Fruit fly (Drosophila melanogaster) whole organism, pupa: ENCODE results near the gene CG6908.

Source experiments
- CG10348 ChIP-seq: fragments of 200-800 bp; sonication (Bioruptor generic); IDR thresholded peaks from 2 replicates; pipeline ENCODE4 v1.3.6; 2022; ENCODE audit warnings: missing biosample characterization, missing genetic modification characterization
- CG12605 ChIP-seq: fragments of 200-800 bp; sonication (Bioruptor generic); IDR thresholded peaks from 2 replicates; pipeline ENCODE4 v1.3.6; 2022; ENCODE audit warnings: missing biosample characterization, missing genetic modification characterization
- CG13204 ChIP-seq: fragments of 200-800 bp; sonication (Bioruptor generic); optimal IDR thresholded peaks from 2 replicates; lab custom pipeline; 2018; ENCODE audit warnings: missing biosample characterization, mild to moderate bottlenecking, missing genetic modification characterization, moderate library complexity
- CG14655 ChIP-seq: fragments of 200-800 bp; sonication (Bioruptor generic); optimal IDR thresholded peaks from 3 replicates; lab custom pipeline; 2017; ENCODE audit warnings: mild to moderate bottlenecking, missing biosample characterization, missing genetic modification reagents, missing genetic modification characterization
- CG15710 ChIP-seq: fragments of 200-800 bp; sonication (Bioruptor generic); optimal IDR thresholded peaks from 2 replicates; lab custom pipeline; 2018; ENCODE audit warnings: missing biosample characterization, mild to moderate bottlenecking, missing genetic modification characterization, moderate library complexity
- CG17806 ChIP-seq: fragments of 200-800 bp; sonication (Bioruptor generic); optimal IDR thresholded peaks from 2 replicates; lab custom pipeline; 2018; ENCODE audit warnings: missing biosample characterization, mild to moderate bottlenecking, missing genetic modification characterization, moderate library complexity
- CG32121 ChIP-seq: fragments of 200-800 bp; sonication (Bioruptor generic); IDR thresholded peaks from 2 replicates; pipeline ENCODE4 v1.3.6; 2022; ENCODE audit warnings: missing biosample characterization, missing genetic modification characterization
- CG34367 ChIP-seq: fragments of 200-800 bp; sonication (Bioruptor generic); optimal IDR thresholded peaks from 2 replicates; lab custom pipeline; 2018; ENCODE audit warnings: missing biosample characterization, mild to moderate bottlenecking, missing genetic modification characterization
- CG4496 ChIP-seq: fragments of 200-800 bp; sonication (Bioruptor generic); IDR thresholded peaks from 3 replicates; pipeline ENCODE4 v1.3.6; 2022; ENCODE audit warnings: missing biosample characterization, missing genetic modification characterization
- CG8159 ChIP-seq: fragments of 200-800 bp; sonication (Bioruptor generic); optimal IDR thresholded peaks from 3 replicates; lab custom pipeline; 2018; ENCODE audit warnings: missing biosample characterization, mild to moderate bottlenecking, missing genetic modification characterization, moderate library complexity
- CG8301 ChIP-seq: fragments of 200-800 bp; sonication (Bioruptor generic); optimal IDR thresholded peaks from 2 replicates; lab custom pipeline; 2018; ENCODE audit warnings: missing biosample characterization, mild to moderate bottlenecking, missing genetic modification characterization
- CG9948 ChIP-seq: fragments of 200-800 bp; sonication (Bioruptor generic); optimal IDR thresholded peaks from 2 replicates; lab custom pipeline; 2018; ENCODE audit warnings: missing biosample characterization, mild to moderate bottlenecking, missing genetic modification characterization, moderate library complexity
- D1 ChIP-seq: fragments of 200-800 bp; sonication (Bioruptor generic); optimal IDR thresholded peaks from 2 replicates; lab custom pipeline; 2018; ENCODE audit warnings: missing biosample characterization, mild to moderate bottlenecking, missing genetic modification characterization, moderate library complexity
- EcR ChIP-seq: fragments of 200-800 bp; sonication (Bioruptor generic); optimal IDR thresholded peaks from 3 replicates; lab custom pipeline; 2019; ENCODE audit warnings: missing biosample characterization, missing genetic modification characterization, mild to moderate bottlenecking, moderate library complexity, missing genetic modification reagents
- Ets98B ChIP-seq: fragments of 200-800 bp; sonication (Bioruptor generic); IDR thresholded peaks from 2 replicates; pipeline ENCODE4 v1.3.6; 2022; ENCODE audit warnings: missing biosample characterization, missing genetic modification characterization
- Pif1A ChIP-seq: fragments of 200-800 bp; sonication (Bioruptor generic); optimal IDR thresholded peaks from 3 replicates; lab custom pipeline; 2016; ENCODE audit warnings: missing biosample characterization, missing genetic modification characterization
- Pif1B ChIP-seq: fragments of 200-800 bp; sonication (Bioruptor generic); optimal IDR thresholded peaks from 3 replicates; lab custom pipeline; 2016; ENCODE audit warnings: missing biosample characterization, missing genetic modification characterization
- Snoo ChIP-seq: fragments of 200-800 bp; sonication (Bioruptor generic); optimal IDR thresholded peaks from 3 replicates; lab custom pipeline; 2017; ENCODE audit warnings: missing biosample characterization, mild to moderate bottlenecking, missing genetic modification characterization, inconsistent platforms
- fd96Ca ChIP-seq: fragments of 200-800 bp; sonication (Bioruptor generic); IDR thresholded peaks from 3 replicates; pipeline ENCODE4 v1.3.6; 2022; ENCODE audit warnings: missing biosample characterization, missing genetic modification characterization
- gl ChIP-seq: fragments of 200-800 bp; sonication (Bioruptor generic); optimal IDR thresholded peaks from 2 replicates; lab custom pipeline; 2018; ENCODE audit warnings: missing biosample characterization, mild to moderate bottlenecking, missing genetic modification characterization
- rn ChIP-seq: fragments of 200-800 bp; sonication (Bioruptor generic); IDR thresholded peaks from 2 replicates; pipeline ENCODE4 v1.3.6; 2022; ENCODE audit warnings: missing biosample characterization, missing genetic modification characterization

Gene CG6908

DNA sequence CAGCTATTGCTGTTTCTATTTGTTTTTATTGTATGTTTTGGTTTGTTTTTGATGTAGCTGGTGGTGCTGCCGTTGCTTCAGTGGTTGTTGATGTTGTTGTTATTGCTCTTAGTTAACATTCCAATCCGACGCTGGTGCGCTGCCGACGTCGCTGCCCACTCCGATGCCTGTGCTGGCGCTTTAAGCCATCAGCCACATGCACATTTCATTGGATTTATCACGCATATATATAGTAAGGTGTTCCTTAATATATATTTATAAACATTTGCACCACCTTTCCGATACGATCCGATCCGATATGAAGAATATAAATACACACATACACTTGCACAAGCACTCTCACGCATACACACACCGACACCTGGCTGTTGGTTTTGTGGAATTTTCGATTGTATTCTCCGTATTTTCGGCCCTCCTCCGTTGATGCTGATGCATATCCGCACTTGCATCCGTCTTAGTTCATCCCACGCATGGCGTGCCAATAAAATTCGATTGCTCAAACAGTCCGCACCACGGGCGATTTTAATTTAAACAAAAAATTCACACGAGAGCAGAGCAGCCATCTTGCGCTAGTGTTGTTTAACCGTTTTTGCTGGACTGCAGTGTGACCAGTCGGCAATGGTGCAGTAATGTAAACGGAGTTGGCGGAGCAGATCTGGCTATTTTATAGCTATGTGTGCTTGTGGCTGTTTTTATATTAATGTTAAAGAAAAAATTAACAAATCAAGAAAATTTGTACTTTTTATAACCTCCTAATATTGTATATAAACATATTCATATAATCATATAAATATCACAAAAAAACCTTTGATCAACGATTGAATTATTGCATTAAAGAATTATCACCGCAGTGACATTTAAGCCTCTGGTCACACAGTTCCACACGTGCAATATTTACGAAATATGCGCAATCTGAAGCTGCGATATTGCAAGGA is 39.5 kb downstream of the CG6908 start, which contains the start of the genes Csk and Elp1:
Gene Csk, minus strand, starts transcription at position 602 of the 935 bp plus-strand sequence.
Gene Elp1, plus strand, starts transcription at position 867 of the 935 bp plus-strand sequence.
- TF ChIP-seq CG34367 = peak; percentile 26
- no peak for TF ChIP-seq Snoo (tag; lab: Kevin White, UChicago)
- peak; percentile 45 for TF ChIP-seq CG15710
- no peak for TF ChIP-seq Ets98B (GFP tag; lab: Robert Waterston, UW)
- TF ChIP-seq CG12605 (GFP tag; lab: Robert Waterston, UW) = no peak
- no peak for TF ChIP-seq EcR (GFP tag; lab: Kevin White, UChicago)
- peak; percentile 23 for TF ChIP-seq Pif1A (GFP tag; lab: Kevin White, UChicago)
- TF ChIP-seq CG13204 = no peak
- no peak for TF ChIP-seq D1
- 0 out of 3 replicates have a peak, but pooled peaks have one; percentile 18 for TF ChIP-seq fd96Ca
- TF ChIP-seq CG9948 (tag; lab: Kevin White, UChicago) = peak; percentile 24
- peak; percentile 15 for TF ChIP-seq CG14655 (GFP tag; lab: Kevin White, UChicago)
- 0 out of 3 replicates have a peak, but pooled peaks have one; percentile 39 for TF ChIP-seq CG4496 (GFP tag; lab: Robert Waterston, UW)
- TF ChIP-seq CG8159 = peak; percentile 53
- no peak; the same call in 1 of the 2 replicates for TF ChIP-seq CG32121
- TF ChIP-seq Pif1B (GFP tag; lab: Kevin White, UChicago) = peak; percentile 6
- no peak for TF ChIP-seq rn (GFP tag; lab: Robert Waterston, UW)
- no peak for TF ChIP-seq CG10348 (GFP tag; lab: Robert Waterston, UW)
- TF ChIP-seq CG17806 (tag; lab: Kevin White, UChicago) = peak; percentile 20
- TF ChIP-seq gl = no peak
- peak; percentile 8 for TF ChIP-seq CG8301

DNA sequence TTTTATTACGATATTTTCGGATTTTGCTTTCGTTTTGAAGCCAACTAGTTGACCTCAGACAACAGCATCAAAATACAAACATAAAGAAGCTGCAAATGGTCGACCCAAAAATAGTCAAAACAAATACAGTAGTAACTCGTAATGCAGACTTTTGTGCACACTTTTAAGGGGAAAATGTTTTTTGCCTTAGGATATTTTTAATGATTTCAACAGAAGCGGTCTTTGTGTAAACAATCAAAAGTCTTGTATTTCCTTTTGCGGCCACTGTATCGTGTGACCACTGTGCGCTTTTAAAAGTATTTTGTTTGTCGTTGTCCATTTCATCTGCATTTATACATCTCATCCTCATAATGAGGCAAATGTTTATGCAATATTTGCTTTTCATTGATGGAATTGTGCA is 40.4 kb downstream of the CG6908 start:
- TF ChIP-seq Pif1A (GFP tag; lab: Kevin White, UChicago) = peak; percentile 82
- TF ChIP-seq Snoo (tag; lab: Kevin White, UChicago) = peak; percentile 79
- TF ChIP-seq CG15710 = peak; percentile 81
- TF ChIP-seq CG34367 = peak; percentile 64
- peak; percentile 35 for TF ChIP-seq CG13204
- TF ChIP-seq EcR (GFP tag; lab: Kevin White, UChicago) = no peak
- TF ChIP-seq Ets98B (GFP tag; lab: Robert Waterston, UW) = peak; percentile 90
- no peak for TF ChIP-seq D1
- TF ChIP-seq CG32121 = peak; percentile 90
- TF ChIP-seq CG17806 (tag; lab: Kevin White, UChicago) = peak; percentile 72
- TF ChIP-seq CG9948 (tag; lab: Kevin White, UChicago) = peak; percentile 68
- peak; percentile 76 for TF ChIP-seq CG12605 (GFP tag; lab: Robert Waterston, UW)
- peak; percentile 67 for TF ChIP-seq Pif1B (GFP tag; lab: Kevin White, UChicago)
- TF ChIP-seq fd96Ca = peak; percentile 92
- no peak for TF ChIP-seq gl
- TF ChIP-seq CG8159 = peak; percentile 76
- TF ChIP-seq CG10348 (GFP tag; lab: Robert Waterston, UW) = peak; percentile 87
- peak; percentile 77 for TF ChIP-seq CG14655 (GFP tag; lab: Kevin White, UChicago)
- peak; percentile 94 for TF ChIP-seq CG4496 (GFP tag; lab: Robert Waterston, UW)
- TF ChIP-seq rn (GFP tag; lab: Robert Waterston, UW) = peak; percentile 80
- TF ChIP-seq CG8301 = peak; percentile 70

DNA sequence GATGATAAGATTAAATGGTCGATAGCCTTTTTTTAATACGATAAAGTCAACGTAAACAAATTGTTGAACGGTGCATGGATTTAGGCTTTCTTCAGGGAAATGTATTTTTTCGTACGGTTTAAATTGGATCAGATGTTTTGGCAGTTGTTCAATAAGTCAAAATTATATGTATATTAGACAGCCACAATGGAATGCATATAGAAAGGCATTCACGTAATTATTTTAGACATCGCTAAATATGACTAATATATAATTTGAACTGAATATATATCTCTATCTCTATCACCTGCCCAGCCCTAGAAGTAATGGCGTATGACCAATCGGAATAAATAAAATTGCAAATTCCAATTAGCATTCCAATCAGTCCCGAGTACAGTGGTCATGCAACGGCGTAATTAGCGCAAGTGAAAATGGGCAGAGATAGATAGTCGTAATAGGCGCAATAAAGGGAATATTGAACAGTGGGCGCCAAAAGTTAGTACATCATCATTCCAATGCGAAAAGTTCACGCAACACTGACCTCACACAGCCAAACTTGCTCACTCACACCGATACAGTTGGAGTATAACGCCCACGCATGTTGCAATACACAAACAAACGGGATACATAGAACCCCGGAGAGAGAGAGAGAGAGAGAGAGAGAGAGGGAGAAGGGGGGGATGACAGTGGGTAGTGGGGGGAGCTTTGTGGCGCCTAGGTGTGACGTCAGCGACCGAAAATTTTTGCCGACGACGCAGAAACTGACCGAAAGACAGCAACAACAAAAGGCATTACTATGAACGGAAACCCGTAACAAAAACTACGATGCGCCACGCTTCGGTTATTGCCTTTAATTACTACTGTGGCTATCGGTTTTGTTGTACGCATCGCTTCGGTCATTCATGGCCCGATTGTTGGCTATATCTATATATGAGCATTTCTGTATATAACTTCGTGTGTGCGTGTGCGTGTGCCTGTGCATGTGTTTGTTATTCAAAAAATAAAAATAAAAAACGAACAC is 41.2 kb downstream of the CG6908 start:
- TF ChIP-seq EcR (GFP tag; lab: Kevin White, UChicago) = peak; percentile 59
- TF ChIP-seq Ets98B (GFP tag; lab: Robert Waterston, UW) = no peak
- TF ChIP-seq CG4496 (GFP tag; lab: Robert Waterston, UW) = no peak
- no peak for TF ChIP-seq D1
- TF ChIP-seq fd96Ca = 0 out of 3 replicates have a peak, but pooled peaks have one; percentile 9

dm6 chr3R:11646826-11647225 is 43.0 kb downstream of the CG6908 start:
- TF ChIP-seq rn (GFP tag; lab: Robert Waterston, UW) (0 out of 2 replicates have a peak, but pooled peaks have one; percentile 25), fd96Ca (peak; percentile 78), Pif1B (GFP tag; lab: Kevin White, UChicago) (peak; percentile 67), D1 (no peak), CG15710 (peak; percentile 70), CG8159 (peak; percentile 70), CG17806 (tag; lab: Kevin White, UChicago) (peak; percentile 78), CG9948 (tag; lab: Kevin White, UChicago) (peak; percentile 32), CG14655 (GFP tag; lab: Kevin White, UChicago) (no peak), Ets98B (GFP tag; lab: Robert Waterston, UW) (peak; percentile 80; the same call in 1 of the 2 replicates), CG34367 (peak; percentile 66), Snoo (tag; lab: Kevin White, UChicago) (peak; percentile 38), gl (peak; percentile 96), CG4496 (GFP tag; lab: Robert Waterston, UW) (peak; percentile 82), Pif1A (GFP tag; lab: Kevin White, UChicago) (peak; percentile 74), CG10348 (GFP tag; lab: Robert Waterston, UW) (no peak), CG13204 (peak; percentile 90), CG32121 (peak; percentile 62), EcR (GFP tag; lab: Kevin White, UChicago) (peak; percentile 49), CG12605 (GFP tag; lab: Robert Waterston, UW) (peak; percentile 90), CG8301 (peak; percentile 23)
